Worm (Caenorhabditis elegans) whole organism, L2 larva: Measurements from ENCODE around the gene try-12.

Source experiments
- C34F6.9 ChIP-seq: fragments of 150-350 bp; optimal IDR thresholded peaks from 2 replicates; lab custom pipeline; 2014; ENCODE audit warnings: missing biosample characterization, missing genetic modification characterization
- R02D3.7 ChIP-seq: fragments of 150-350 bp; optimal IDR thresholded peaks from 2 replicates; lab custom pipeline; 2014; ENCODE audit warnings: missing biosample characterization, missing genetic modification characterization
- Y55F3AM.14 ChIP-seq: fragments of 200-800 bp; sonication (Bioruptor generic); optimal IDR thresholded peaks from 2 replicates; lab custom pipeline; 2018; ENCODE audit warnings: mild to moderate bottlenecking, missing genetic modification characterization, missing compliant biosample characterization
- aly-2 ChIP-seq: fragments of 150-350 bp; optimal IDR thresholded peaks from 2 replicates; lab custom pipeline; 2014; ENCODE audit warnings: missing biosample characterization, missing genetic modification characterization
- ama-1 ChIP-seq: fragments of 150-350 bp; optimal IDR thresholded peaks from 2 replicates; lab custom pipeline; 2018; ENCODE audit warnings: inconsistent platforms
- blmp-1 ChIP-seq: sonication (generic microtip); optimal IDR thresholded peaks from 2 replicates; lab custom pipeline; 2017; ENCODE audit warnings: missing genetic modification characterization, mild to moderate bottlenecking, missing compliant biosample characterization, antibody characterized with exemption, moderate library complexity; ENCODE audit not compliant: insufficient read depth
- egl-27 ChIP-seq: sonication (generic microtip); optimal IDR thresholded peaks from 3 replicates; lab custom pipeline; 2017; ENCODE audit warnings: missing biosample characterization, missing genetic modification reagents, missing genetic modification characterization
- elt-1 ChIP-seq: fragments of 150-350 bp; optimal IDR thresholded peaks from 2 replicates; lab custom pipeline; 2014; ENCODE audit warnings: missing biosample characterization, missing genetic modification characterization
- elt-3 ChIP-seq: sonication (generic microtip); optimal IDR thresholded peaks from 2 replicates; lab custom pipeline; 2017; ENCODE audit warnings: missing biosample characterization, missing genetic modification characterization
- fos-1 ChIP-seq: fragments of 150-350 bp; optimal IDR thresholded peaks from 2 replicates; lab custom pipeline; 2014; ENCODE audit warnings: missing biosample characterization, missing genetic modification characterization
- lin-11 ChIP-seq: fragments of 150-350 bp; sonication (generic microtip); optimal IDR thresholded peaks from 2 replicates; lab custom pipeline; 2014; ENCODE audit warnings: missing biosample characterization, missing genetic modification characterization, inconsistent platforms, mixed read lengths
- lin-13 ChIP-seq: fragments of 150-350 bp; optimal IDR thresholded peaks from 2 replicates; lab custom pipeline; 2014; ENCODE audit warnings: missing biosample characterization, missing genetic modification reagents, missing genetic modification characterization
- lin-39 ChIP-seq: fragments of 150-350 bp; optimal IDR thresholded peaks from 2 replicates; lab custom pipeline; 2014; ENCODE audit warnings: missing biosample characterization, missing genetic modification reagents, missing genetic modification characterization
- lsy-2 ChIP-seq, 2 experiments: fragments of 150-350 bp in 1 of 2; sonication (generic microtip) in 1 of 2; optimal IDR thresholded peaks; 2 replicates each; lab custom pipeline; 2014 to 2017; ENCODE audit warnings: missing biosample characterization in 2 of 2, missing genetic modification characterization in 2 of 2
- mab-5 ChIP-seq: fragments of 150-350 bp; optimal IDR thresholded peaks from 2 replicates; lab custom pipeline; 2014; ENCODE audit warnings: missing biosample characterization, missing genetic modification characterization
- mdl-1 ChIP-seq, 2 experiments: fragments of 150-350 bp in 1 of 2; sonication (generic microtip) in 1 of 2; optimal IDR thresholded peaks; 2 replicates each; lab custom pipeline; 2017; ENCODE audit warnings: missing biosample characterization in 2 of 2, missing genetic modification characterization in 2 of 2
- nhr-10 ChIP-seq: sonication (generic microtip); optimal IDR thresholded peaks from 2 replicates; lab custom pipeline; 2017; ENCODE audit warnings: missing biosample characterization, missing genetic modification characterization
- nhr-129 ChIP-seq: fragments of 150-350 bp; optimal IDR thresholded peaks from 2 replicates; lab custom pipeline; 2014; ENCODE audit warnings: missing biosample characterization, missing genetic modification characterization
- nhr-21 ChIP-seq: fragments of 150-350 bp; optimal IDR thresholded peaks from 2 replicates; lab custom pipeline; 2014; ENCODE audit warnings: missing biosample characterization, missing genetic modification characterization
- nhr-23 ChIP-seq: fragments of 150-350 bp; optimal IDR thresholded peaks from 2 replicates; lab custom pipeline; 2014; ENCODE audit warnings: missing biosample characterization, missing genetic modification reagents, missing genetic modification characterization
- nhr-237 ChIP-seq: fragments of 150-350 bp; optimal IDR thresholded peaks from 2 replicates; lab custom pipeline; 2014; ENCODE audit warnings: missing biosample characterization, missing genetic modification characterization
- nhr-6 ChIP-seq: fragments of 150-350 bp; optimal IDR thresholded peaks from 2 replicates; lab custom pipeline; 2014; ENCODE audit warnings: missing biosample characterization, missing genetic modification characterization
- sem-4 ChIP-seq: fragments of 150-350 bp; optimal IDR thresholded peaks from 2 replicates; lab custom pipeline; 2014; ENCODE audit warnings: missing biosample characterization, missing genetic modification reagents, missing genetic modification characterization
- snpc-4 ChIP-seq: fragments of 150-350 bp; optimal IDR thresholded peaks from 2 replicates; lab custom pipeline; 2014; ENCODE audit warnings: missing biosample characterization, missing genetic modification characterization
- unc-39 ChIP-seq: fragments of 150-350 bp; optimal IDR thresholded peaks from 2 replicates; lab custom pipeline; 2014; ENCODE audit warnings: missing biosample characterization, missing genetic modification characterization
- zag-1 ChIP-seq: fragments of 150-350 bp; optimal IDR thresholded peaks from 2 replicates; lab custom pipeline; 2014; ENCODE audit warnings: missing biosample characterization, missing genetic modification characterization
- ztf-11 ChIP-seq: sonication (generic microtip); optimal IDR thresholded peaks from 2 replicates; lab custom pipeline; 2017; ENCODE audit warnings: missing biosample characterization, missing genetic modification characterization
- ztf-4 ChIP-seq: fragments of 150-350 bp; optimal IDR thresholded peaks from 2 replicates; lab custom pipeline; 2014; ENCODE audit warnings: missing biosample characterization, missing genetic modification characterization

Gene try-12

DNA sequence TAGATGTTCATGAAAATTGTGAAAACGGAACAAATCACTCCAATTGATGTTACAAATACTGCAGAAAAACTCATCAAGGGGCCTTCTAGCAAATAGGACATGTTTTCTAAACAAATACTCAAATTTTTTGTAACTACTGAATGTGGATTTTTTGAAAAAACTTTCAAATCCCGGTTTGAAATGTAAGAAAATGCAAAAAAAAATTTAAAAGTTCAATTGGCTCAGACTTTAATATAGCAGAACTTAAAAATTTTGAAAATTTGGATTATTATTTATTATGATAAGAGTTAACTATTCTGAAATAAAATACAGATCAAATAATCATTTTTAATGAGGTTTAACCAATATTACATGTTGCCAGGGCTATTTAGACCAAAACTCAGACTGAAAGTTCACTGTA lies 41.2 kb downstream of the try-12 start, which contains the start of gene srbc-9:
TSS of gene srbc-9 (minus strand) at position 101 of the 400 bp plus-strand sequence.
- TF ChIP-seq nhr-6 (tag; lab: Kevin White, UChicago) (no peak), ztf-4 (tag; lab: Kevin White, UChicago) (no peak), sem-4 (tag; lab: Kevin White, UChicago) (no peak), C34F6.9 (tag; lab: Kevin White, UChicago) (no peak), nhr-23 (tag; lab: Kevin White, UChicago) (no peak), R02D3.7 (no peak), elt-3 (tag; lab: Kevin White, UChicago) (no peak), lsy-2 (tag; optimal IDR thresholded peaks at IDR 0.05; lab: Kevin White, UChicago) (no peak), blmp-1 (tag; lab: Kevin White, UChicago) (no peak), ztf-11 (tag; lab: Kevin White, UChicago) (no peak), aly-2 (tag; lab: Kevin White, UChicago) (no peak)

DNA sequence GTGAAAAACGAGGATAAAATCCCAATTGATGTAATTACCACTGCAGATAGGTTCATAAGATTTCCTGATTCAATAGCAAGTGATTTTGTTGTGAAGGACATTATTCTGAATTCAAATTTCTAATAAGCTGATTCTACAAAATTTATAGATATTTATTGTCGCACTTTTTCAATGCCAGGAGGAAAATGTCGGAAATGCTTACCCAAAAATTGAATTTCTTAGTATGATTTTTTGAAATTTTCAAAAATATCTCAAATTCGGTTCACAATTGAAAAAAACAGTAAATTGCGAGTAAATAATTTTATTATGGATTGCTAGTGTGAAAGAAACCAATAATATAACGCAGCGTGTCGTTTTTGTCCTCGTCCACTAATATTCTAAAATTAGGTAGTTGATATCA lies 43.8 kb downstream of the try-12 start, which contains the start of gene srbc-10:
TSS of gene srbc-10 (minus strand) at position 101 of the 400 bp plus-strand sequence.
- TF ChIP-seq lsy-2 (tag; optimal IDR thresholded peaks at IDR 0.05; lab: Kevin White, UChicago) (no peak), elt-3 (tag; lab: Kevin White, UChicago) (no peak), aly-2 (tag; lab: Kevin White, UChicago) (no peak), lin-11 (no peak), elt-1 (no peak), unc-39 (tag; lab: Kevin White, UChicago) (no peak), zag-1 (no peak)
- TF ChIP-seq, all 48 proteins: peak for 0

DNA sequence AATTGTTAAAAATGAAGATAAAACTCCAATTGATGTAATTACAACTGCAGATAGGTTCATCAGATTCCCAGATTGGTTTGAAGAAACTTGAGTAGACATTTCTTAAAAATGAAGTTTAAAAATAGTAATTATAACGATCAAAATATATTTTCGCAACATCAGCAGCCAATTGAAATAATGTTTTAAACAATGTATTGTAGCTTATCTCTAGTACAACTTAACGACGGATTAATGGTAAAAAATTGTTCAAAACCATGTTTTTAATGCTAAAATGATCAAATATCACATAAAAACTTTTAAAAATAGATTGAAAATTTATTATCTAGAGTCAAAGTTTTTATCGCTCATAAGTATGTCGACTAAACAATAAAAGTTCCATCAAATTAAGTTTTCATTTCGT lies 46.0 kb downstream of the try-12 start, which contains the start of gene srbc-11:
TSS of gene srbc-11 (minus strand) at position 101 of the 400 bp plus-strand sequence.
- TF ChIP-seq mdl-1 (tag; optimal IDR thresholded peaks at IDR 0.05; lab: Kevin White, UChicago): no peak
- TF ChIP-seq C34F6.9 (tag; lab: Kevin White, UChicago): no peak
- no peak for TF ChIP-seq nhr-23 (tag; lab: Kevin White, UChicago)
- no peak for TF ChIP-seq nhr-21 (tag; lab: Kevin White, UChicago)
- TF ChIP-seq lin-11: no peak
- TF ChIP-seq fos-1 (tag; lab: Kevin White, UChicago): no peak
- TF ChIP-seq mab-5 (tag; lab: Kevin White, UChicago): no peak
- no peak for TF ChIP-seq egl-27
- TF ChIP-seq ama-1 (lab: Kevin White, UChicago): no peak
- TF ChIP-seq elt-1: no peak
- TF ChIP-seq lin-13 (GFP tag; lab: Kevin White, UChicago): no peak
- no peak for TF ChIP-seq snpc-4
- no peak for TF ChIP-seq lin-39 (tag; lab: Kevin White, UChicago)
- TF ChIP-seq nhr-6 (tag; lab: Kevin White, UChicago): no peak
- TF ChIP-seq nhr-10: no peak
- no peak for TF ChIP-seq nhr-237
- no peak for TF ChIP-seq nhr-129 (tag; lab: Kevin White, UChicago)
- TF ChIP-seq Y55F3AM.14 (GFP tag; lab: Kevin White, UChicago): no peak

- TF ChIP-seq egl-27: no peak
Observed at ce11 chrV:7497440-7497839, 48.3 kb downstream of the try-12 start, which contains the start of gene srh-79. srh-79 (plus strand) TSS chrV:7497740.
